Worm (Caenorhabditis elegans): ENCODE data around the gene clc-20.

clc-20 gene

ce11 chrIII:887874-888299 is 15.5 kb downstream of the clc-20 start (continued):
- TF ChIP-seq lir-3 (tag; optimal IDR thresholded peaks at IDR 0.05; ENCODE audit: poor library complexity) (peak; percentile 40), egl-13 (tag; optimal IDR thresholded peaks at IDR 0.05) (peak; percentile 79), ces-1 (GFP tag; optimal IDR thresholded peaks at IDR 0.05) (no peak), nhr-71 (tag; optimal IDR thresholded peaks at IDR 0.05) (peak; percentile 88), vab-15 (tag; optimal IDR thresholded peaks at IDR 0.05) (no peak), zag-1 (tag; optimal IDR thresholded peaks at IDR 0.05) (peak; percentile 44), ceh-8 (GFP tag; optimal IDR thresholded peaks at IDR 0.05) (no peak), C34B4.2 (tag; optimal IDR thresholded peaks at IDR 0.05) (no peak), blmp-1 (tag; optimal IDR thresholded peaks at IDR 0.05) (peak; percentile 97), fkh-10 (GFP tag; optimal IDR thresholded peaks at IDR 0.05) (peak; percentile 90), xbp-1 (tag; optimal IDR thresholded peaks at IDR 0.05) (peak; percentile 65), nhr-85 (tag) (peak; percentile 84), rnt-1 (tag; optimal IDR thresholded peaks at IDR 0.05) (peak; percentile 75), skn-1 (tag; optimal IDR thresholded peaks at IDR 0.05) (peak; percentile 56), F16B12.6 (tag; optimal IDR thresholded peaks at IDR 0.05) (peak; percentile 4), nhr-11 (tag; optimal IDR thresholded peaks at IDR 0.05) (peak; percentile 4), lin-13 (GFP tag; optimal IDR thresholded peaks at IDR 0.05) (no peak), C16A3.4 (tag; optimal IDR thresholded peaks at IDR 0.05) (peak; percentile 40), mef-2 (tag; optimal IDR thresholded peaks at IDR 0.05) (no peak), hlh-17 (GFP tag; optimal IDR thresholded peaks at IDR 0.05; ENCODE audit: borderline replicate concordance) (no peak), egl-27 (tag; optimal IDR thresholded peaks at IDR 0.05) (no peak), nhr-19 (GFP tag; conservative IDR thresholded peaks at IDR 0.05) (peak; percentile 57), sox-4 (tag; optimal IDR thresholded peaks at IDR 0.05) (peak; percentile 49), dpl-1 (GFP tag; optimal IDR thresholded peaks at IDR 0.05) (peak; percentile 11 to 45 (median 18)), pax-3 (tag; optimal IDR thresholded peaks at IDR 0.05) (peak; percentile 27), Y116A8C.19 (tag; optimal IDR thresholded peaks at IDR 0.05; ENCODE audit: borderline replicate concordance) (no peak), elt-3 (tag; optimal IDR thresholded peaks at IDR 0.05) (peak in 2 of 6 experiments; percentile 14 to 52), ets-5 (GFP tag; IDR thresholded peaks at IDR 0.05) (no peak), nhr-20 (tag; optimal IDR thresholded peaks at IDR 0.05) (peak; percentile 73), ceh-63 (GFP tag; optimal IDR thresholded peaks at IDR 0.05) (peak; percentile 2), ceh-82 (tag; optimal IDR thresholded peaks at IDR 0.05) (peak; percentile 38 to 65 (median 62)), unc-130 (tag; optimal IDR thresholded peaks at IDR 0.05) (no peak), isw-1 (GFP tag; IDR thresholded peaks at IDR 0.05) (peak; percentile 58), sptf-1 (tag; optimal IDR thresholded peaks at IDR 0.05) (no peak), nhr-90 (tag; optimal IDR thresholded peaks at IDR 0.05; ENCODE audit: poor library complexity) (peak; percentile 47), tbx-2 (tag; optimal IDR thresholded peaks at IDR 0.05) (peak; percentile 77), ztf-11 (tag; optimal IDR thresholded peaks at IDR 0.05) (peak in 1 of 2 experiments; percentile 60), jun-1 (tag; optimal IDR thresholded peaks at IDR 0.05) (peak; percentile 77), mab-9 (GFP tag; IDR thresholded peaks at IDR 0.05) (peak; percentile 48; the same call in 1 of the 2 replicates), fos-1 (tag; optimal IDR thresholded peaks at IDR 0.05) (peak; percentile 26), nhr-28 (tag; optimal IDR thresholded peaks at IDR 0.05) (no peak), lsy-2 (tag; optimal IDR thresholded peaks at IDR 0.05) (peak; percentile 62 to 76), zip-4 (GFP tag; optimal IDR thresholded peaks at IDR 0.05) (no peak)

All from whole organism, L1 larva.